Worm (Caenorhabditis elegans) whole organism, dauer: ENCODE data around the gene Y38H6C.24.
"Not testable (repeated sequence)": the region's sequence is repeated elsewhere in the genome, so short reads cannot be mapped to it uniquely, and the experiment has no call there.

ENCODE experiments used
- unc-62 ChIP-seq: sonication (generic microtip); optimal IDR thresholded peaks from 2 replicates; lab custom pipeline; 2017; ENCODE audit warnings: missing biosample characterization, missing genetic modification reagents, missing genetic modification characterization

Y38H6C.24 gene

ce11 chrV:20555120-20555519 lies 28.9 kb downstream of the Y38H6C.24 start, which contains the start of gene Y38H6C.21:
TSS of gene Y38H6C.21 (minus strand) at chrV:20555267.
- no peak for TF ChIP-seq unc-62 (GFP tag; lab: Kevin White, UChicago)

- no peak for TF ChIP-seq unc-62 (GFP tag; lab: Kevin White, UChicago)
Observed at ce11 chrV:20556260-20556659, 30.0 kb downstream of the Y38H6C.24 start, which contains the start of gene Y38H6C.23. TSS of gene Y38H6C.23 (minus strand) at chrV:20556360.

DNA sequence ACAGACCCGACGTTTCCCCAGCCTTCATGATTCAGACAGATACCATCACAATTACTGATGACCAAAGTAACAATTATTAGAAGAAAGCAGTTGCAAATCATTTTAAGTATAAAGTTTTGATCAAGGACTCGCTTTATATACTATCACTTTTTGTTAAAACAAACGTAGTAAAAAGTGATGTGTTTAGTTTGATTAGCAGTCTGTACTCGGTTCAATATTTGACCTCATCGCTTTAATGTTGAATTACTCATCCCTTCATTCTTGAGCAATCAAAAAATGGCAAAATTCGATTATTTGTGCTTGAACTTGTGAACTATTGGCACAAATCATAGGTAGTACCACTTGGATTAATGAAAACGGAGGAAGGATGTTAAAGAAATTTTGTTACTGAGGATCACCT lies 32.0 kb downstream of the Y38H6C.24 start, which contains the start of gene abf-4:
abf-4 (minus strand) TSS at position 101 of the 400 bp plus-strand sequence.
- TF ChIP-seq unc-62 (GFP tag; lab: Kevin White, UChicago) = no peak

DNA sequence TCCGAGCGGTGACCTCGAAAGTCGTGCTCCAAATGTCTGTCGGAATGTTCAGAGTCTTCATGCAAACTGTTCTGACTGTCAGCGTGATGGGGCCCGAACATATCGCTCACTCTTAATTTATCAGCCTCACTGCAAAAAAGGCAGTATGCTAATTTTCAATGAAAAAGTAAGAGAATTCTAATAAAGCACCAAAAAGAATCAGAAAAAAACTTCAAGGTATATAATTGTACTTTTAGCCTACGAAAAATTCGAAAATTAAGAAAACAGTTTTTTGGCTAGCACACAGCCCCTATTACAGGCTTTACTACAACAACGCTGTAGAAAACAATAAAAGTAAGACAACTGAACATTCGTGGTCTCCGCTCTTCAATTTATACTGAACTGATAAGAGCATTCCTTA lies 35.6 kb downstream of the Y38H6C.24 start, which contains the start of gene F26F2.1:
F26F2.1 (minus strand) TSS at position 101 of the 400 bp plus-strand sequence.
- TF ChIP-seq unc-62 (GFP tag; lab: Kevin White, UChicago) = no peak

DNA sequence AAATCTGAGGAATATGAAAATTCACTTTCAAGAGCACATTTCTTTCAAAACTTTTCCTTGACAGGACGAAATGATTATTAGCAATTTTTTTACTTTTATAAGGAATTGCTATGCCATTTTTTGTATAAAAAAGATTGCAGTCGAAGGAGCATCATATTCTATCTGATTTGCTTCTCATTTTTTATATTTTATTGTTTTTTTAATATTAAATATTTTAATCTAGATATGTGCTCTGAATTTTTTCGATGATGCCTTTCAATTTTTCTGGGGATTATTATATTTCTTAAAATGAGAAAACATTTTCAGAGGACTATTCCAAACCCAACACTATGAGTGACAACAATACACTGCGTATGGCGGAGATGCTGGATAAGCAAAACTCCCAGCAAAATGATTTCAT lies 37.8 kb downstream of the Y38H6C.24 start, which contains the start of gene F26F2.13:
F26F2.13 (plus strand) TSS at position 301 of the 400 bp plus-strand sequence.
- TF ChIP-seq unc-62 (GFP tag; lab: Kevin White, UChicago) = not testable (repeated sequence)

- no peak for TF ChIP-seq unc-62 (GFP tag; lab: Kevin White, UChicago)
Observed at ce11 chrV:20566454-20566853, 40.2 kb downstream of the Y38H6C.24 start, which contains the start of gene F26F2.3. TSS of gene F26F2.3 (minus strand) at chrV:20566554.

- not testable (repeated sequence) for TF ChIP-seq unc-62 (GFP tag; lab: Kevin White, UChicago)
Observed at ce11 chrV:20568995-20569394, 42.8 kb downstream of the Y38H6C.24 start, which contains the start of gene F26F2.4. TSS of gene F26F2.4 (plus strand) at chrV:20569295.

- no peak for TF ChIP-seq unc-62 (GFP tag; lab: Kevin White, UChicago)
Observed at ce11 chrV:20573392-20573791, 47.2 kb downstream of the Y38H6C.24 start, which contains the start of gene F26F2.5. TSS of gene F26F2.5 (plus strand) at chrV:20573692.

ce11 chrV:20574314-20574713 lies 48.1 kb downstream of the Y38H6C.24 start, which contains the start of gene clec-263:
TSS of gene clec-263 (plus strand) at chrV:20574614.
- TF ChIP-seq unc-62 (GFP tag; lab: Kevin White, UChicago) = no peak

DNA sequence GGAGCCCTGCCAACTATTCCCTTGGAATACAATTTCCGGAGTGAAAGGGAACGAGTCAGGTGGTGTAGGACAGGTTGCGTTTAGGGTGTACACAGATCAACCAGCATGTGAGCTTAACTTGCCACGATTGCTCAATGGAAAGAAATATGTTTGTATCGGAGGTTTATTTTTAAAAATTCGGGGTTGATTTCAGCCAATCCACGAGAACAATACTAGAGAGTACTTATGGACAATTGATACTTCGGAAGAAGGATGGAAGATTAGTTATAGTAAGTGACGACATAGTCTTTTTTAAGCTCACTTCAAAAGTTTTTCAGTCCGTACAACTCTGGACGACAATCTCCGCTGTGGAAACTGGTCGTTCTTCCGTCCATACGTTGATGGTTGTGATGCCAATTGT lies 48.6 kb downstream of the Y38H6C.24 start:
- no peak for TF ChIP-seq unc-62 (GFP tag; lab: Kevin White, UChicago)
